Fruit fly (Drosophila melanogaster) whole organism, embryonic: ENCODE data around the gene mRpS7.

ENCODE experiments used
- CG10274 ChIP-seq: fragments of 200-800 bp; sonication (Bioruptor generic); optimal IDR thresholded peaks from 3 replicates; lab custom pipeline; 2017; ENCODE audit warnings: missing biosample characterization, mild to moderate bottlenecking, missing genetic modification characterization
- CG12104 ChIP-seq: fragments of 200-800 bp; sonication (Bioruptor generic); optimal IDR thresholded peaks from 3 replicates; lab custom pipeline; 2016; ENCODE audit warnings: missing biosample characterization, missing genetic modification characterization
- CG12659 ChIP-seq: fragments of 200-800 bp; sonication (Bioruptor generic); optimal IDR thresholded peaks from 3 replicates; lab custom pipeline; 2017; ENCODE audit warnings: mild to moderate bottlenecking, missing biosample characterization, missing genetic modification reagents, missing genetic modification characterization
- CG12769 ChIP-seq: fragments of 200-800 bp; sonication (Bioruptor generic); optimal IDR thresholded peaks from 2 replicates; lab custom pipeline; 2019; ENCODE audit warnings: missing biosample characterization, mild to moderate bottlenecking, missing genetic modification characterization, moderate library complexity
- CG16863 ChIP-seq: fragments of 200-800 bp; sonication (Bioruptor generic); optimal IDR thresholded peaks from 3 replicates; lab custom pipeline; 2016; ENCODE audit warnings: missing biosample characterization, missing genetic modification characterization
- CG17359 ChIP-seq: fragments of 200-800 bp; sonication (Bioruptor generic); optimal IDR thresholded peaks from 3 replicates; lab custom pipeline; 2018; ENCODE audit warnings: missing biosample characterization, mild to moderate bottlenecking, missing genetic modification characterization, moderate library complexity
- CG17912 ChIP-seq: fragments of 200-800 bp; sonication (Bioruptor generic); optimal IDR thresholded peaks from 2 replicates; lab custom pipeline; 2018; ENCODE audit warnings: missing biosample characterization, mild to moderate bottlenecking, missing genetic modification characterization
- CG2116 ChIP-seq: fragments of 200-800 bp; sonication (Bioruptor generic); optimal IDR thresholded peaks from 3 replicates; lab custom pipeline; 2018; ENCODE audit warnings: missing biosample characterization, mild to moderate bottlenecking, missing genetic modification characterization
- CG32767 ChIP-seq: fragments of 200-800 bp; sonication (Bioruptor generic); IDR thresholded peaks from 2 replicates; pipeline ENCODE4 v1.3.6; 2022; ENCODE audit warnings: missing biosample characterization, missing genetic modification characterization
- CG33557 ChIP-seq: fragments of 200-800 bp; sonication (Bioruptor generic); optimal IDR thresholded peaks from 2 replicates; lab custom pipeline; 2019; ENCODE audit warnings: missing biosample characterization, mild to moderate bottlenecking, missing genetic modification characterization, moderate library complexity
- CG34376 ChIP-seq: fragments of 200-800 bp; sonication (Bioruptor generic); optimal IDR thresholded peaks from 2 replicates; lab custom pipeline; 2018; ENCODE audit warnings: missing biosample characterization, mild to moderate bottlenecking, missing genetic modification characterization
- CG3838 ChIP-seq: fragments of 200-800 bp; sonication (Bioruptor generic); optimal IDR thresholded peaks from 3 replicates; lab custom pipeline; 2016; ENCODE audit warnings: missing biosample characterization, missing genetic modification characterization
- CG3995 ChIP-seq: fragments of 200-800 bp; sonication (Bioruptor generic); optimal IDR thresholded peaks from 3 replicates; lab custom pipeline; 2016; ENCODE audit warnings: missing biosample characterization, missing genetic modification characterization
- CG6272 ChIP-seq: fragments of 200-800 bp; sonication (Bioruptor generic); IDR thresholded peaks from 2 replicates; pipeline ENCODE4 v1.3.6; 2022; ENCODE audit warnings: missing biosample characterization, missing genetic modification characterization
- CG7357 ChIP-seq: fragments of 200-800 bp; sonication (Bioruptor generic); IDR thresholded peaks from 3 replicates; pipeline ENCODE4 v1.3.6; 2022; ENCODE audit warnings: missing biosample characterization, missing genetic modification characterization
- CG7556 ChIP-seq: fragments of 200-800 bp; sonication (Bioruptor generic); optimal IDR thresholded peaks from 2 replicates; lab custom pipeline; 2017; ENCODE audit warnings: missing biosample characterization, mild to moderate bottlenecking, missing genetic modification characterization
- CG8290 ChIP-seq, 3 experiments: fragments of 200-800 bp; sonication (Bioruptor generic); optimal IDR thresholded peaks; 2 replicates each; lab custom pipeline; 2016 to 2019; ENCODE audit warnings: missing biosample characterization in 3 of 3, missing genetic modification characterization in 3 of 3, mild to moderate bottlenecking in 2 of 3, moderate library complexity in 1 of 3
- CG8924 ChIP-seq: fragments of 200-800 bp; optimal IDR thresholded peaks from 3 replicates; lab custom pipeline; 2019; ENCODE audit warnings: missing biosample characterization, mild to moderate bottlenecking, missing genetic modification characterization, moderate library complexity
- CG8944 ChIP-seq: fragments of 200-800 bp; sonication (Bioruptor generic); optimal IDR thresholded peaks from 3 replicates; lab custom pipeline; 2016; ENCODE audit warnings: missing biosample characterization, missing genetic modification characterization
- CG9797 ChIP-seq: fragments of 200-800 bp; sonication (Bioruptor generic); optimal IDR thresholded peaks from 3 replicates; lab custom pipeline; 2018; ENCODE audit warnings: missing biosample characterization, mild to moderate bottlenecking, missing genetic modification characterization
- CG9932 ChIP-seq: fragments of 200-800 bp; sonication (Bioruptor generic); IDR thresholded peaks from 2 replicates; pipeline ENCODE4 v1.3.6; 2022; ENCODE audit warnings: missing biosample characterization, missing genetic modification characterization
- Dip3 ChIP-seq: fragments of 200-800 bp; sonication (Bioruptor generic); optimal IDR thresholded peaks from 3 replicates; lab custom pipeline; 2016; ENCODE audit warnings: missing biosample characterization, missing genetic modification characterization
- Eip74EF ChIP-seq, 2 experiments: fragments of 200-800 bp in 1 of 2; fragments of >200 bp in 1 of 2; sonication (Bioruptor generic) in 1 of 2; optimal IDR thresholded peaks; 2 replicates each; lab custom pipeline; 2017 to 2019; ENCODE audit warnings: missing biosample characterization in 2 of 2, missing genetic modification characterization in 2 of 2, mild to moderate bottlenecking in 1 of 2, moderate library complexity in 1 of 2
- Fer1 ChIP-seq: fragments of 200-800 bp; sonication (Bioruptor generic); optimal IDR thresholded peaks from 2 replicates; lab custom pipeline; 2017; ENCODE audit warnings: missing biosample characterization, mild to moderate bottlenecking, missing genetic modification characterization
- Fer3 ChIP-seq: fragments of 200-800 bp; sonication (Bioruptor generic); optimal IDR thresholded peaks from 2 replicates; lab custom pipeline; 2018; ENCODE audit warnings: missing biosample characterization, mild to moderate bottlenecking, missing genetic modification characterization, moderate library complexity
- HHEX ChIP-seq: fragments of 200-800 bp; sonication (Bioruptor generic); optimal IDR thresholded peaks from 3 replicates; lab custom pipeline; 2017; ENCODE audit warnings: missing biosample characterization, mild to moderate bottlenecking, missing genetic modification characterization, missing genetic modification reagents
- HLHmδ ChIP-seq: fragments of 200-800 bp; sonication (Bioruptor generic); optimal IDR thresholded peaks from 2 replicates; lab custom pipeline; 2018; ENCODE audit warnings: missing biosample characterization, mild to moderate bottlenecking, missing genetic modification characterization, moderate library complexity
- Hmr ChIP-seq: fragments of 200-800 bp; sonication (Bioruptor generic); optimal IDR thresholded peaks from 3 replicates; lab custom pipeline; 2017; ENCODE audit warnings: mild to moderate bottlenecking, missing biosample characterization, missing genetic modification reagents, missing genetic modification characterization
- MESR4 ChIP-seq: fragments of 200-800 bp; sonication (Bioruptor generic); optimal IDR thresholded peaks from 2 replicates; lab custom pipeline; 2018; ENCODE audit warnings: missing biosample characterization, mild to moderate bottlenecking, missing genetic modification characterization, moderate library complexity
- Mad ChIP-seq: fragments of 200-800 bp; sonication (Bioruptor generic); optimal IDR thresholded peaks from 2 replicates; lab custom pipeline; 2016; ENCODE audit warnings: missing biosample characterization, missing genetic modification characterization
- Med ChIP-seq: fragments of 200-800 bp; sonication (Bioruptor generic); peaks from one replicate; lab custom pipeline; 2016; ENCODE audit warnings: missing biosample characterization, missing genetic modification characterization, mild to moderate bottlenecking, inconsistent platforms, moderate library complexity
- NfI ChIP-seq: fragments of 200-800 bp; sonication (Bioruptor generic); optimal IDR thresholded peaks from 3 replicates; lab custom pipeline; 2018; ENCODE audit warnings: missing biosample characterization, mild to moderate bottlenecking, missing genetic modification characterization, moderate library complexity
- Sox102F ChIP-seq: fragments of 200-800 bp; sonication (Bioruptor generic); optimal IDR thresholded peaks from 2 replicates; lab custom pipeline; 2018; ENCODE audit warnings: missing biosample characterization, mild to moderate bottlenecking, missing genetic modification characterization, moderate library complexity
- Xrp1 ChIP-seq: fragments of 200-800 bp; sonication (Bioruptor generic); IDR thresholded peaks from 2 replicates; pipeline ENCODE4 v1.3.6; 2022; ENCODE audit warnings: missing biosample characterization, missing genetic modification characterization
- al ChIP-seq: fragments of 200-800 bp; sonication (Bioruptor generic); IDR thresholded peaks from 2 replicates; pipeline ENCODE4 v1.3.6; 2022; ENCODE audit warnings: missing biosample characterization, missing genetic modification characterization
- ato ChIP-seq: fragments of 200-800 bp; sonication (Bioruptor generic); IDR thresholded peaks from 2 replicates; pipeline ENCODE4 v1.3.6; 2022; ENCODE audit warnings: missing biosample characterization, missing genetic modification characterization; ENCODE audit not compliant: partially characterized antibody
- bbx ChIP-seq: fragments of 200-800 bp; sonication (Bioruptor generic); IDR thresholded peaks from 2 replicates; pipeline ENCODE4 v1.3.6; 2022; ENCODE audit warnings: missing biosample characterization, missing genetic modification characterization; ENCODE audit not compliant: partially characterized antibody
- dpn ChIP-seq, 2 experiments: fragments of 200-800 bp; sonication (Bioruptor generic); optimal IDR thresholded peaks; 3 replicates each; lab custom pipeline; 2016; ENCODE audit warnings: missing biosample characterization in 2 of 2, missing genetic modification characterization in 2 of 2
- grn ChIP-seq: fragments of 200-800 bp; sonication (Bioruptor generic); optimal IDR thresholded peaks from 3 replicates; lab custom pipeline; 2017; ENCODE audit warnings: missing biosample characterization, missing genetic modification characterization
- gro ChIP-seq: fragments of 200-800 bp; sonication (Bioruptor generic); optimal IDR thresholded peaks from 2 replicates; lab custom pipeline; 2016; ENCODE audit warnings: missing biosample characterization, missing genetic modification characterization
- ken ChIP-seq: fragments of 200-800 bp; sonication (Bioruptor generic); IDR thresholded peaks from 3 replicates; pipeline ENCODE4 v1.3.6; 2022; ENCODE audit warnings: missing biosample characterization, missing genetic modification characterization
- lov ChIP-seq, 2 experiments: fragments of 200-800 bp in 1 of 2; fragments of >200 bp in 1 of 2; sonication (Bioruptor generic) in 1 of 2; IDR thresholded peaks in 1 of 2; optimal IDR thresholded peaks in 1 of 2; 2 replicates in 1 of 2; 3 replicates in 1 of 2; pipeline versions ENCODE4 v1.3.6 to Lab custom; 2017 to 2022; ENCODE audit warnings: missing biosample characterization in 1 of 2, missing genetic modification characterization in 1 of 2
- org-1 ChIP-seq: fragments of 200-800 bp; sonication (Bioruptor generic); optimal IDR thresholded peaks from 2 replicates; lab custom pipeline; 2017; ENCODE audit warnings: missing biosample characterization, missing genetic modification characterization
- pfk ChIP-seq: fragments of 200-800 bp; sonication (Bioruptor generic); optimal IDR thresholded peaks from 2 replicates; lab custom pipeline; 2018; ENCODE audit warnings: missing biosample characterization, mild to moderate bottlenecking, missing genetic modification characterization, moderate library complexity
- pnt ChIP-seq: fragments of 200-800 bp; sonication (Bioruptor generic); optimal IDR thresholded peaks from 3 replicates; lab custom pipeline; 2016; ENCODE audit warnings: missing biosample characterization, missing genetic modification characterization
- trh ChIP-seq: fragments of 200-800 bp; sonication (Bioruptor generic); optimal IDR thresholded peaks from 2 replicates; lab custom pipeline; 2016; ENCODE audit warnings: missing biosample characterization, missing genetic modification characterization

The mRpS7 gene

dm6 chr2L:10387869-10388726, 1.6 kb downstream of the mRpS7 start, which contains the start of gene da (continued):
- TF ChIP-seq CG32767 (peak; percentile 30; the same call in 1 of the 2 replicates), CG8944 (GFP tag; lab: Kevin White, UChicago) (peak; percentile 23), CG12659 (peak; percentile 91), pfk (peak; percentile 86), Fer1 (peak; percentile 26), CG17359 (tag; lab: Kevin White, UChicago) (peak; percentile 68), HLHmδ (GFP tag; lab: Kevin White, UChicago) (no peak), bbx (peak; percentile 60), dpn (GFP tag; optimal IDR thresholded peaks at IDR 0.05; lab: Kevin White, UChicago) (peak; percentile 63 to 69), org-1 (GFP tag; lab: Kevin White, UChicago) (no peak), CG3995 (peak; percentile 63), gro (GFP tag; lab: Kevin White, UChicago) (peak; percentile 61), Xrp1 (GFP tag; lab: Robert Waterston, UW) (peak; percentile 63), CG8290 (GFP tag; optimal IDR thresholded peaks at IDR 0.05; lab: Kevin White, UChicago) (peak; percentile 80), CG8290 (tag; optimal IDR thresholded peaks at IDR 0.05; lab: Kevin White, UChicago) (peak in 1 of 2 experiments; percentile 89), NfI (peak; percentile 75), CG2116 (peak; percentile 99), Fer3 (tag; lab: Kevin White, UChicago) (peak; percentile 65), ato (GFP tag; lab: Robert Waterston, UW) (peak; percentile 17; the same call in 1 of the 2 replicates), trh (GFP tag; lab: Kevin White, UChicago) (no peak), CG7357 (GFP tag; lab: Robert Waterston, UW) (peak; percentile 97), CG3838 (GFP tag; lab: Kevin White, UChicago) (no peak), Sox102F (GFP tag; lab: Kevin White, UChicago) (no peak), CG8924 (peak; percentile 71), CG34376 (peak; percentile 16), grn (GFP tag; lab: Kevin White, UChicago) (peak; percentile 34), CG10274 (no peak), CG12769 (tag; lab: Kevin White, UChicago) (no peak), CG7556 (peak; percentile 25), Mad (GFP tag; lab: Kevin White, UChicago) (peak; percentile 39), pnt (peak; percentile 26), ken (GFP tag; lab: Robert Waterston, UW) (peak; percentile 49; the same call in 1 of the 3 replicates), CG33557 (GFP tag; lab: Kevin White, UChicago) (peak; percentile 18), CG12104 (GFP tag; lab: Kevin White, UChicago) (no peak), CG9932 (GFP tag; lab: Robert Waterston, UW) (peak; percentile 75; the same call in 1 of the 2 replicates), lov (optimal IDR thresholded peaks at IDR 0.05; lab: Kevin White, UChicago) (no peak), lov (GFP tag; IDR thresholded peaks at IDR 0.05; lab: Robert Waterston, UW) (peak; percentile 64; the same call in 1 of the 3 replicates), CG17912 (GFP tag; lab: Kevin White, UChicago) (peak; percentile 32), MESR4 (peak; percentile 91), CG9797 (peak; percentile 58), CG16863 (GFP tag; lab: Kevin White, UChicago) (peak; percentile 57), Dip3 (peak; percentile 45), HHEX (GFP tag; lab: Kevin White, UChicago) (peak; percentile 40), CG6272 (GFP tag; lab: Robert Waterston, UW) (peak; percentile 50; the same call in 1 of the 2 replicates), Med (GFP tag; lab: Kevin White, UChicago) (peak; percentile 92), al (peak; percentile 45), Eip74EF (GFP tag; optimal IDR thresholded peaks at IDR 0.05; lab: Kevin White, UChicago) (peak in 1 of 2 experiments; percentile 70), Hmr (GFP tag; lab: Kevin White, UChicago) (peak; percentile 63)
